Worm (Caenorhabditis elegans): ENCODE data around the gene fbxa-27.
"Not testable (repeated sequence)": the region's sequence is repeated elsewhere in the genome, so short reads cannot be mapped to it uniquely, and the experiment has no call there.

The fbxa-27 gene

ce11 chrIII:1350745-1351144, 8.0 kb downstream of the fbxa-27 start, which contains the start of gene Y82E9BL.3:
Y82E9BL.3 (minus strand) TSS chrIII:1350845.
- no peak for TF ChIP-seq efl-1 (optimal IDR thresholded peaks at IDR 0.05)
- peak in 1 of 2 experiments; percentile 62 for TF ChIP-seq efl-1 (GFP tag; optimal IDR thresholded peaks at IDR 0.05 in 1 of 2)
- no peak for TF ChIP-seq ets-5 (GFP tag; IDR thresholded peaks at IDR 0.05)

ce11 chrIII:1354523-1354922, 11.8 kb downstream of the fbxa-27 start:
- no peak for TF ChIP-seq nhr-71 (tag; optimal IDR thresholded peaks at IDR 0.05)
- no peak for TF ChIP-seq nhr-20 (tag; optimal IDR thresholded peaks at IDR 0.05)
- TF ChIP-seq lin-13 (GFP tag; optimal IDR thresholded peaks at IDR 0.05): no peak
- no peak for TF ChIP-seq ces-1 (GFP tag; optimal IDR thresholded peaks at IDR 0.05)
- no peak for TF ChIP-seq egl-13 (tag; optimal IDR thresholded peaks at IDR 0.05)
- no peak for TF ChIP-seq unc-98 (GFP tag; IDR thresholded peaks at IDR 0.05)

ce11 chrIII:1355320-1355719, 12.6 kb downstream of the fbxa-27 start, which contains the start of gene Y82E9BL.1:
Y82E9BL.1 (minus strand) TSS chrIII:1355420.
- TF ChIP-seq jun-1 (tag; optimal IDR thresholded peaks at IDR 0.05): no peak
- no peak for TF ChIP-seq egl-13 (tag; optimal IDR thresholded peaks at IDR 0.05)
- TF ChIP-seq nhr-90 (tag; optimal IDR thresholded peaks at IDR 0.05; ENCODE audit: poor library complexity): no peak
- TF ChIP-seq nhr-76 (tag; optimal IDR thresholded peaks at IDR 0.05): no peak
- TF ChIP-seq rnt-1 (tag; optimal IDR thresholded peaks at IDR 0.05): no peak
- no peak for TF ChIP-seq nhr-84 (tag; optimal IDR thresholded peaks at IDR 0.05)

ce11 chrIII:1357973-1358372, 15.2 kb downstream of the fbxa-27 start, which contains the start of gene Y82E9BR.8:
Y82E9BR.8 (minus strand) TSS chrIII:1358073.
- not testable (repeated sequence) for TF ChIP-seq pax-3, nhr-20, sox-4 (tag; optimal IDR thresholded peaks at IDR 0.05)

ce11 chrIII:1359669-1360068, 16.9 kb downstream of the fbxa-27 start, which contains the start of gene Y82E9BR.9:
Y82E9BR.9 (minus strand) TSS chrIII:1359769.
- no peak for TF ChIP-seq lir-3 (tag; optimal IDR thresholded peaks at IDR 0.05; ENCODE audit: poor library complexity)
- no peak for TF ChIP-seq F16B12.6 (tag; optimal IDR thresholded peaks at IDR 0.05)
- no peak for TF ChIP-seq lin-39 (tag; optimal IDR thresholded peaks at IDR 0.05)
- TF ChIP-seq fkh-8 (tag; optimal IDR thresholded peaks at IDR 0.05): no peak
- TF ChIP-seq C34B4.2 (tag; optimal IDR thresholded peaks at IDR 0.05): no peak
- no peak for TF ChIP-seq aha-1 (tag; optimal IDR thresholded peaks at IDR 0.05)
- TF ChIP-seq ceh-88 (GFP tag; IDR thresholded peaks at IDR 0.05): no peak
- TF ChIP-seq pqm-1 (tag; optimal IDR thresholded peaks at IDR 0.05): no peak
- no peak for TF ChIP-seq fkh-4 (tag; optimal IDR thresholded peaks at IDR 0.05; ENCODE audit: borderline replicate concordance)
- no peak for TF ChIP-seq dpl-1 (GFP tag; optimal IDR thresholded peaks at IDR 0.05)

- no peak for TF ChIP-seq blmp-1 (tag; optimal IDR thresholded peaks at IDR 0.05)
- no peak for TF ChIP-seq ceh-90 (tag; optimal IDR thresholded peaks at IDR 0.05)
- TF ChIP-seq elt-2 (tag; optimal IDR thresholded peaks at IDR 0.05): no peak
- TF ChIP-seq sup-37 (GFP tag; optimal IDR thresholded peaks at IDR 0.05): no peak
- TF ChIP-seq lin-15B (tag; optimal IDR thresholded peaks at IDR 0.05): no peak
- TF ChIP-seq unc-130 (tag; optimal IDR thresholded peaks at IDR 0.05): no peak
- no peak for TF ChIP-seq nhr-90 (tag; optimal IDR thresholded peaks at IDR 0.05; ENCODE audit: poor library complexity)
Observed at ce11 chrIII:1372563-1372962, 29.8 kb downstream of the fbxa-27 start.

Measured in whole organism, L1 larva.